Fruit fly (Drosophila melanogaster) whole organism, embryonic: ENCODE measurements around the gene CG33346.
A peak's percentile ranks its signal among the peaks of the same experiment; 100 is the strongest.

Experiments used
- Atf3 ChIP-seq: fragments of 200-800 bp; sonication (Bioruptor generic); optimal IDR thresholded peaks from 3 replicates; lab custom pipeline; 2016; ENCODE audit warnings: missing biosample characterization, missing genetic modification characterization
- Awh ChIP-seq: fragments of 200-800 bp; sonication (Bioruptor generic); IDR thresholded peaks from 2 replicates; pipeline ENCODE4, ENCODE4 v1.3.6; 2022; ENCODE audit warnings: missing biosample characterization, missing genetic modification characterization
- B-H2 ChIP-seq: fragments of 200-800 bp; sonication (Bioruptor generic); optimal IDR thresholded peaks from 2 replicates; lab custom pipeline; 2018; ENCODE audit warnings: missing biosample characterization, mild to moderate bottlenecking, missing genetic modification characterization
- CG10321 ChIP-seq: fragments of 200-800 bp; sonication (Bioruptor generic); IDR thresholded peaks from 2 replicates; pipeline ENCODE4 v1.3.6; 2022; ENCODE audit warnings: missing biosample characterization, missing genetic modification characterization
- CG10462 ChIP-seq: fragments of 200-800 bp; sonication (Bioruptor generic); optimal IDR thresholded peaks from 2 replicates; lab custom pipeline; 2016; ENCODE audit warnings: missing biosample characterization, missing genetic modification characterization
- CG11723 ChIP-seq: fragments of 200-800 bp; sonication (Bioruptor generic); optimal IDR thresholded peaks from 2 replicates; lab custom pipeline; 2017; ENCODE audit warnings: missing biosample characterization, mild to moderate bottlenecking, missing genetic modification characterization
- CG1233 ChIP-seq: fragments of 200-800 bp; sonication (Bioruptor generic); optimal IDR thresholded peaks from 4 replicates; lab custom pipeline; 2018; ENCODE audit warnings: missing biosample characterization, mild to moderate bottlenecking, missing genetic modification characterization
- CG12769 ChIP-seq: fragments of 200-800 bp; sonication (Bioruptor generic); optimal IDR thresholded peaks from 2 replicates; lab custom pipeline; 2019; ENCODE audit warnings: missing biosample characterization, mild to moderate bottlenecking, missing genetic modification characterization, moderate library complexity
- CG15073 ChIP-seq: fragments of 200-800 bp; sonication (Bioruptor generic); optimal IDR thresholded peaks from 2 replicates; lab custom pipeline; 2016; ENCODE audit warnings: missing biosample characterization, missing genetic modification characterization
- CG16813 ChIP-seq: fragments of 200-800 bp; sonication (Bioruptor generic); IDR thresholded peaks from 3 replicates; pipeline ENCODE4 v1.3.6; 2022; ENCODE audit warnings: missing biosample characterization, missing genetic modification characterization; ENCODE audit not compliant: partially characterized antibody
- CG17361 ChIP-seq: fragments of 200-800 bp; sonication (Bioruptor generic); IDR thresholded peaks from 3 replicates; pipeline ENCODE4 v1.3.6; 2022; ENCODE audit warnings: missing biosample characterization, missing genetic modification characterization
- CG1832 ChIP-seq: fragments of 200-800 bp; sonication (Bioruptor generic); optimal IDR thresholded peaks from 2 replicates; lab custom pipeline; 2017; ENCODE audit warnings: missing biosample characterization, mild to moderate bottlenecking, missing genetic modification characterization, inconsistent platforms
- CG30020 ChIP-seq: fragments of 200-800 bp; optimal IDR thresholded peaks from 2 replicates; lab custom pipeline; 2019; ENCODE audit warnings: missing biosample characterization, mild to moderate bottlenecking, missing genetic modification characterization, moderate library complexity
- CG30403 ChIP-seq: fragments of 200-800 bp; sonication (Bioruptor generic); optimal IDR thresholded peaks from 3 replicates; lab custom pipeline; 2016; ENCODE audit warnings: missing biosample characterization, missing genetic modification characterization
- CG31441 ChIP-seq: fragments of 200-800 bp; sonication (Bioruptor generic); IDR thresholded peaks from 2 replicates; pipeline ENCODE4 v1.3.6; 2022; ENCODE audit warnings: missing biosample characterization, missing genetic modification characterization
- CG3726 ChIP-seq: fragments of 200-800 bp; sonication (Bioruptor generic); IDR thresholded peaks from 3 replicates; pipeline ENCODE4, ENCODE4 v1.3.6; 2022; ENCODE audit warnings: missing biosample characterization, missing genetic modification characterization
- CG3995 ChIP-seq: fragments of 200-800 bp; sonication (Bioruptor generic); optimal IDR thresholded peaks from 3 replicates; lab custom pipeline; 2016; ENCODE audit warnings: missing biosample characterization, missing genetic modification characterization
- CG6175 ChIP-seq: fragments of 200-800 bp; sonication (Bioruptor generic); IDR thresholded peaks from 3 replicates; pipeline ENCODE4 v1.3.6; 2022; ENCODE audit warnings: missing biosample characterization, missing genetic modification characterization
- CG7963 ChIP-seq: fragments of 200-800 bp; sonication (Bioruptor generic); IDR thresholded peaks from 3 replicates; pipeline ENCODE4 v1.3.6; 2022; ENCODE audit warnings: missing biosample characterization, missing genetic modification characterization; ENCODE audit not compliant: partially characterized antibody
- CG9609 ChIP-seq: fragments of 200-800 bp; sonication (Bioruptor generic); optimal IDR thresholded peaks from 3 replicates; lab custom pipeline; 2016; ENCODE audit warnings: missing biosample characterization, missing genetic modification characterization
- CG9932 ChIP-seq: fragments of 200-800 bp; sonication (Bioruptor generic); IDR thresholded peaks from 2 replicates; pipeline ENCODE4 v1.3.6; 2022; ENCODE audit warnings: missing biosample characterization, missing genetic modification characterization
- CkIIα-i1 ChIP-seq: fragments of 200-800 bp; sonication (Bioruptor generic); IDR thresholded peaks from 2 replicates; pipeline ENCODE4 v1.3.6; 2022; ENCODE audit warnings: missing biosample characterization, missing genetic modification characterization
- CoRest ChIP-seq: fragments of 200-800 bp; sonication (Bioruptor generic); optimal IDR thresholded peaks from 3 replicates; lab custom pipeline; 2018; ENCODE audit warnings: missing biosample characterization, mild to moderate bottlenecking, missing genetic modification characterization, moderate library complexity
- CrebB ChIP-seq: fragments of 200-800 bp; sonication (Bioruptor generic); optimal IDR thresholded peaks from 3 replicates; lab custom pipeline; 2018; ENCODE audit warnings: missing biosample characterization, mild to moderate bottlenecking, missing genetic modification characterization
- Dp ChIP-seq: fragments of 200-800 bp; sonication (Bioruptor generic); optimal IDR thresholded peaks from 2 replicates; lab custom pipeline; 2018; ENCODE audit warnings: missing biosample characterization, mild to moderate bottlenecking, missing genetic modification characterization, moderate library complexity
- Hand ChIP-seq: fragments of 200-800 bp; sonication (Bioruptor generic); optimal IDR thresholded peaks from 2 replicates; lab custom pipeline; 2017; ENCODE audit warnings: mild to moderate bottlenecking, missing biosample characterization, missing genetic modification reagents, missing genetic modification characterization
- Lhr ChIP-seq: fragments of 200-800 bp; sonication (Bioruptor generic); optimal IDR thresholded peaks from 3 replicates; lab custom pipeline; 2017; ENCODE audit warnings: mild to moderate bottlenecking, missing biosample characterization, missing genetic modification reagents, missing genetic modification characterization
- Nf-YC ChIP-seq: fragments of 200-800 bp; optimal IDR thresholded peaks from 3 replicates; lab custom pipeline; 2019; ENCODE audit warnings: missing biosample characterization, mild to moderate bottlenecking, missing genetic modification characterization, moderate library complexity
- Six4 ChIP-seq: fragments of 200-800 bp; sonication (Bioruptor generic); optimal IDR thresholded peaks from 2 replicates; lab custom pipeline; 2016; ENCODE audit warnings: missing biosample characterization, missing genetic modification characterization
- Stat92E ChIP-seq, 3 experiments: fragments of >200 bp in 2 of 3; fragments of 200-800 bp in 1 of 3; sonication (Bioruptor generic) in 1 of 3; optimal IDR thresholded peaks; 2 replicates each; lab custom pipeline; 2017 to 2019; ENCODE audit warnings: missing biosample characterization in 3 of 3, missing genetic modification characterization in 3 of 3, mild to moderate bottlenecking in 1 of 3, moderate library complexity in 1 of 3
- Trl ChIP-seq, 3 experiments: fragments of >200 bp in 2 of 3; fragments of 200-800 bp in 1 of 3; sonication (Bioruptor generic) in 1 of 3; optimal IDR thresholded peaks; 2 replicates in 1 of 3; 3 replicates in 2 of 3; lab custom pipeline; 2016 to 2017; ENCODE audit warnings: missing biosample characterization in 1 of 3, missing genetic modification characterization in 1 of 3
- chn ChIP-seq: fragments of 200-800 bp; sonication (Bioruptor generic); optimal IDR thresholded peaks from 2 replicates; lab custom pipeline; 2016; ENCODE audit warnings: missing biosample characterization, missing genetic modification characterization
- dati ChIP-seq: fragments of 200-800 bp; sonication (Bioruptor generic); IDR thresholded peaks from 2 replicates; pipeline ENCODE4 v1.3.6; 2022; ENCODE audit warnings: missing biosample characterization, missing genetic modification characterization
- dmrt11E ChIP-seq: fragments of 200-800 bp; sonication (Bioruptor generic); optimal IDR thresholded peaks from 3 replicates; lab custom pipeline; 2018; ENCODE audit warnings: missing biosample characterization, mild to moderate bottlenecking, missing genetic modification characterization, moderate library complexity
- emc ChIP-seq: fragments of 200-800 bp; sonication (Bioruptor generic); optimal IDR thresholded peaks from 2 replicates; lab custom pipeline; 2016; ENCODE audit warnings: missing biosample characterization, missing genetic modification characterization
- ewg ChIP-seq: fragments of 200-800 bp; sonication (Bioruptor generic); optimal IDR thresholded peaks from 3 replicates; lab custom pipeline; 2017; ENCODE audit warnings: mild to moderate bottlenecking, missing biosample characterization, missing genetic modification reagents, missing genetic modification characterization
- gt ChIP-seq: fragments of 200-800 bp; sonication (Bioruptor generic); IDR thresholded peaks from 2 replicates; pipeline ENCODE4 v1.3.6; 2022; ENCODE audit warnings: missing biosample characterization, missing genetic modification characterization
- insv ChIP-seq, 2 experiments: fragments of 200-800 bp; sonication (Bioruptor generic); optimal IDR thresholded peaks; 3 replicates each; lab custom pipeline; 2016 to 2018; ENCODE audit warnings: missing biosample characterization in 2 of 2, missing genetic modification characterization in 2 of 2
- jing ChIP-seq: fragments of 200-800 bp; sonication (Bioruptor generic); optimal IDR thresholded peaks from 2 replicates; lab custom pipeline; 2018; ENCODE audit warnings: missing biosample characterization, mild to moderate bottlenecking, missing genetic modification characterization
- kay ChIP-seq: fragments of 200-800 bp; sonication (Bioruptor generic); optimal IDR thresholded peaks from 2 replicates; lab custom pipeline; 2016; ENCODE audit warnings: missing biosample characterization, missing genetic modification characterization
- klu ChIP-seq: fragments of 200-800 bp; sonication (Bioruptor generic); IDR thresholded peaks from 2 replicates; pipeline ENCODE4 v1.3.6; 2022; ENCODE audit warnings: missing biosample characterization, missing genetic modification characterization
- nerfin-1 ChIP-seq: fragments of 200-800 bp; sonication (Bioruptor generic); optimal IDR thresholded peaks from 3 replicates; lab custom pipeline; 2019; ENCODE audit warnings: missing biosample characterization, mild to moderate bottlenecking, missing genetic modification characterization, moderate library complexity
- onecut ChIP-seq: fragments of 200-800 bp; sonication (Bioruptor generic); IDR thresholded peaks from 2 replicates; pipeline ENCODE4 v1.3.6; 2022; ENCODE audit warnings: missing biosample characterization, missing genetic modification characterization
- phol ChIP-seq: fragments of 200-800 bp; sonication (Bioruptor generic); optimal IDR thresholded peaks from 3 replicates; lab custom pipeline; 2018; ENCODE audit warnings: missing biosample characterization, mild to moderate bottlenecking, missing genetic modification characterization, moderate library complexity
- pum ChIP-seq: fragments of 200-800 bp; sonication (Bioruptor generic); optimal IDR thresholded peaks from 2 replicates; lab custom pipeline; 2016; ENCODE audit warnings: missing biosample characterization, missing genetic modification characterization
- sd ChIP-seq: fragments of 200-800 bp; sonication (Bioruptor generic); optimal IDR thresholded peaks from 3 replicates; lab custom pipeline; 2018; ENCODE audit warnings: missing biosample characterization, mild to moderate bottlenecking, missing genetic modification characterization, moderate library complexity
- shn ChIP-seq: fragments of 200-800 bp; sonication (Bioruptor generic); optimal IDR thresholded peaks from 3 replicates; lab custom pipeline; 2016; ENCODE audit warnings: missing biosample characterization, missing genetic modification characterization
- ssp ChIP-seq: fragments of 200-800 bp; sonication (Bioruptor generic); IDR thresholded peaks from 2 replicates; pipeline ENCODE4 v1.3.6; 2022; ENCODE audit warnings: missing biosample characterization, missing genetic modification characterization
- tap ChIP-seq: fragments of 200-800 bp; optimal IDR thresholded peaks from 3 replicates; lab custom pipeline; 2019; ENCODE audit warnings: missing biosample characterization, mild to moderate bottlenecking, missing genetic modification characterization, moderate library complexity
- vfl ChIP-seq: fragments of 200-800 bp; sonication (Bioruptor generic); optimal IDR thresholded peaks from 2 replicates; lab custom pipeline; 2016; ENCODE audit warnings: missing biosample characterization, missing genetic modification characterization
- yki ChIP-seq: fragments of >200 bp; optimal IDR thresholded peaks from 3 replicates; lab custom pipeline; 2018

Gene CG33346

DNA sequence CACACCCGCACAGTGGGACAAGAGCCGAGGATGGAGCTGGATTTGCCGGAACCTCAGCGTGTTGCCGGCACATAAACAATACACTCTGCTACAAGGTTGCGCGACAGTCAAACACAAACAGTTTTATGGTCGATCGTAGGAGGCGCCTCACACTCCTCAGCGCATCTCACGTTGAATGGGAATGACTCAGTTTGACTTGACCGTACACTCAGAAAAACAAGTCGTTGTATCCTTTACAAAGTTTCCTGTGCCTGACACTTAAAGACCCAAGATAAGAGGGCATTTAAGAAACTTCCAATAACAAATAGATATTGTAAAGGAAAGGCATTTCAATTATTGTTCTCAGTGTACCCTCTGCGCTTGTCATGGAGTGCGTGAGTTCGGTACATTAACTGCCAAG lies 37.3 kb upstream of the CG33346 start (continued):
- no peak for TF ChIP-seq Stat92E (GFP tag; optimal IDR thresholded peaks at IDR 0.05; lab: Kevin White, UChicago)
- TF ChIP-seq shn (GFP tag; lab: Kevin White, UChicago): no peak
- TF ChIP-seq Dp: no peak
- no peak for TF ChIP-seq Trl (optimal IDR thresholded peaks at IDR 0.05; lab: Kevin White, UChicago)
- peak; percentile 55 for TF ChIP-seq Trl (GFP tag; optimal IDR thresholded peaks at IDR 0.05; lab: Kevin White, UChicago)
- TF ChIP-seq CG7963: no peak
- TF ChIP-seq Atf3 (GFP tag; lab: Kevin White, UChicago): no peak
- TF ChIP-seq jing (GFP tag; lab: Kevin White, UChicago): peak; percentile 14
- peak; percentile 29 for TF ChIP-seq vfl
- no peak for TF ChIP-seq CG3995 (GFP tag; lab: Kevin White, UChicago)
- peak; percentile 49; the same call in 2 of the 3 replicates for TF ChIP-seq CG17361 (GFP tag; lab: Robert Waterston, UW)
- TF ChIP-seq nerfin-1 (tag; lab: Kevin White, UChicago): peak; percentile 28
- no peak for TF ChIP-seq CG6175 (GFP tag; lab: Robert Waterston, UW)
- peak; percentile 50; the same call in 1 of the 2 replicates for TF ChIP-seq onecut (GFP tag; lab: Robert Waterston, UW)
- peak; percentile 26 for TF ChIP-seq CoRest (tag; lab: Kevin White, UChicago)
- no peak for TF ChIP-seq Hand (GFP tag; lab: Kevin White, UChicago)
- TF ChIP-seq sd: no peak
- no peak for TF ChIP-seq CrebB
- TF ChIP-seq ewg (GFP tag; lab: Kevin White, UChicago): peak; percentile 16
- TF ChIP-seq CG30020: no peak
- TF ChIP-seq pum: peak; percentile 60
- TF ChIP-seq Six4 (GFP tag; lab: Kevin White, UChicago): peak; percentile 66
- TF ChIP-seq CG9609 (GFP tag; lab: Kevin White, UChicago): peak; percentile 28
- TF ChIP-seq CG9932 (GFP tag; lab: Robert Waterston, UW): peak; percentile 42; the same call in 1 of the 2 replicates
- TF ChIP-seq CG10321 (GFP tag; lab: Robert Waterston, UW): no peak
- no peak for TF ChIP-seq CG10462 (GFP tag; lab: Kevin White, UChicago)
- no peak for TF ChIP-seq insv (GFP tag; optimal IDR thresholded peaks at IDR 0.05; lab: Kevin White, UChicago)
- peak; percentile 60 for TF ChIP-seq CG30403 (GFP tag; lab: Kevin White, UChicago)
- TF ChIP-seq CkIIα-i1 (GFP tag; lab: Robert Waterston, UW): no peak
- TF ChIP-seq dati (GFP tag; lab: Robert Waterston, UW): 0 out of 2 replicates have a peak, but pooled peaks have one; percentile 19
- TF ChIP-seq Lhr (GFP tag; lab: Kevin White, UChicago): no peak
- no peak for TF ChIP-seq klu
- TF ChIP-seq kay (GFP tag; lab: Kevin White, UChicago): no peak
- TF ChIP-seq tap: peak; percentile 35
- TF ChIP-seq emc (GFP tag; lab: Kevin White, UChicago): no peak
- TF ChIP-seq CG31441: peak; percentile 48; the same call in 1 of the 2 replicates
- TF ChIP-seq yki (lab: Kevin White, UChicago): no peak
- peak; percentile 66 for TF ChIP-seq CG1233 (GFP tag; lab: Kevin White, UChicago)
- TF ChIP-seq gt (GFP tag; lab: Robert Waterston, UW): no peak
- no peak for TF ChIP-seq CG1832 (GFP tag; lab: Kevin White, UChicago)
- TF ChIP-seq CG11723: peak; percentile 44
- no peak for TF ChIP-seq chn
- TF ChIP-seq CG15073 (GFP tag; lab: Kevin White, UChicago): no peak
- TF ChIP-seq phol (tag; lab: Kevin White, UChicago): peak; percentile 64
- 0 out of 2 replicates have a peak, but pooled peaks have one; percentile 32 for TF ChIP-seq Awh
- TF ChIP-seq ssp: 0 out of 2 replicates have a peak, but pooled peaks have one; percentile 32
- TF ChIP-seq Nf-YC (tag; lab: Kevin White, UChicago): no peak
- peak; percentile 62 for TF ChIP-seq dmrt11E (tag; lab: Kevin White, UChicago)
- TF ChIP-seq CG3726: peak; percentile 72; the same call in 2 of the 3 replicates
- TF ChIP-seq B-H2 (GFP tag; lab: Kevin White, UChicago): no peak
- TF ChIP-seq CG12769 (tag; lab: Kevin White, UChicago): peak; percentile 45
- TF ChIP-seq CG16813: no peak
